Worm (Caenorhabditis elegans): ENCODE results near the gene F53A3.1.

DNA sequence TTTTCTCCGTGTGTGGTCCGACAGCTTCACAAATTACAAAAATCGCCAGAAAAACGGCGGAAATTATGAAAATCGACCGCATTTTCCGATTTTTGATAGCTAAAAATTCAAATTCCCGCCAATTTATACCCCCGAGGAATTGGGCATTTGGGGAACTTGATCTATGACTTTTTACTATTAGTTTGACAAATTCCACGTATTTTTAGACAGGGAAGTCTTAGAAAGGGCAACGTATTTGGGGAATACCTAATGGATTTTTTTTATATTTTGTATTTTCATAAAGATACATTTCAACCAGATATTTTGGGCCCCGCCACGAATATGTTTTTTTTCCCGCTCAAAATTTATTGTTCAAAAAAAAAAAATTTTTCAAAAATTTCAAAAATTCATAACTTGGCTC is 41.4 kb upstream of the F53A3.1 start, which contains the start of gene Y39A3B.7:
- TF ChIP-seq lsy-2 (tag; optimal IDR thresholded peaks at IDR 0.05) (no peak), fos-1 (tag; optimal IDR thresholded peaks at IDR 0.05) (no peak), sma-3 (GFP tag; optimal IDR thresholded peaks at IDR 0.05) (no peak), snpc-4 (tag; optimal IDR thresholded peaks at IDR 0.05) (no peak), ceh-16 (tag; optimal IDR thresholded peaks at IDR 0.05) (no peak), F13H6.1 (tag; optimal IDR thresholded peaks at IDR 0.05) (no peak), unc-62 (GFP tag; optimal IDR thresholded peaks at IDR 0.05) (no peak), aly-2 (tag; optimal IDR thresholded peaks at IDR 0.05) (no peak)
